6 fruit fly cellular contexts compared by ENCODE assay signal in the genomic region with DNA sequence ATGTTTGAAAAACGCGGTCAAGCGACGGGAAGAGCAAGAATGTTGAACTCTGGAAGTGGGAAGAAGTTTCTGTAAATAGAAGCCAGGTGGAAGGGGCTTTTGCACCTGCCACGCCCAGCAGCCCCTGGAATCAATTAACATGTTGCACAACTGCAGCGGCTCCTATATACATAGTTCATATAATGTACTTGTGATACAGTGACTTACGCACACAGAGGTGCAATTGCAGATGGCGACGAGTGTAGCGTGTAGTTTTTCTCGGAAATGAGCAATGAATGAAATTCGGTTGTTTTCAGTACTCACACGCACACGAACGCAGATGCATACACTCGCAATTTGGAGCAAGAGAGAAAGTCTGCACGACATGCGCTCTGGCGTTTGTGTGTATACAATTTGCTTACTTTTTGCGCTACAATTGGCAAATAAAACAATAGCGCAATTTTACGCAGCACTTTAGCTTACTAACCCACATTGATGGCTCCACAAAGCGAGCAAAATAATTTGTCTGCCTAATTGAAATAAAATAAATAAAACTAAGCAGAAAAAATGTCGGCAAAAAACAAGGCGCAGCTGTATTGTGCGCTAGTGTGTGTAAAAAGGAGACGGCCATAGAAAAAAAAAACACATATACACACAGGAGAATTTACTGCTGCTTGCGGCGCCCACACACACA.
TF ChIP-seq lines count a peak whose summit lies in the region.

No protein-coding gene starts in this region.

- TF ChIP-seq CTCF in whole organism, embryonic (GFP tag; optimal IDR thresholded peaks at IDR 0.05; lab: Kevin White, UChicago): no peak

TF ChIP-seq in whole organism, 6 proteins besides CTCF, POLR2A, EP300 and RAD21:
- TF ChIP-seq psq (optimal IDR thresholded peaks at IDR 0.05; lab: Kevin White, UChicago) (no peak), CG8478 (optimal IDR thresholded peaks at IDR 0.05; lab: Kevin White, UChicago) (peak; percentile 76), Dll (optimal IDR thresholded peaks at IDR 0.05; lab: Kevin White, UChicago) (no peak), EcR (GFP tag; optimal IDR thresholded peaks at IDR 0.05; lab: Kevin White, UChicago) (no peak)
TF ChIP-seq in whole organism: peak in this region for 1.

TF ChIP-seq in whole organism, adult, 20 proteins besides CTCF, POLR2A, EP300 and RAD21 (continues in another document):
- TF ChIP-seq kay (GFP tag; lab: Kevin White, UChicago; ENCODE audit: borderline replicate concordance) (no peak), Mnt (GFP tag; optimal IDR thresholded peaks at IDR 0.05; lab: Kevin White, UChicago) (peak; percentile 60), CG11617 (GFP tag; optimal IDR thresholded peaks at IDR 0.05; lab: Kevin White, UChicago) (peak; percentile 5), CG7101 (tag; optimal IDR thresholded peaks at IDR 0.05; lab: Kevin White, UChicago) (no peak), Crg-1 (GFP tag; optimal IDR thresholded peaks at IDR 0.05; lab: Kevin White, UChicago) (peak; percentile 40), CG14711 (tag; optimal IDR thresholded peaks at IDR 0.05; lab: Kevin White, UChicago) (no peak), pad (GFP tag; optimal IDR thresholded peaks at IDR 0.05; lab: Kevin White, UChicago) (no peak), CG7045 (GFP tag; optimal IDR thresholded peaks at IDR 0.05; lab: Kevin White, UChicago) (no peak), CG1620 (GFP tag; optimal IDR thresholded peaks at IDR 0.05; lab: Kevin White, UChicago) (no peak), CG33017 (tag; optimal IDR thresholded peaks at IDR 0.05; lab: Kevin White, UChicago) (peak; percentile 31), CG12768 (GFP tag; optimal IDR thresholded peaks at IDR 0.05; lab: Kevin White, UChicago) (no peak), CG5204 (GFP tag; optimal IDR thresholded peaks at IDR 0.05; lab: Kevin White, UChicago) (no peak), tj (GFP tag; optimal IDR thresholded peaks at IDR 0.05; lab: Kevin White, UChicago) (peak; percentile 31), cic (GFP tag; optimal IDR thresholded peaks at IDR 0.05; lab: Kevin White, UChicago) (peak; percentile 100), Clk (GFP tag; optimal IDR thresholded peaks at IDR 0.05; lab: Kevin White, UChicago) (no peak), ovo (GFP tag; optimal IDR thresholded peaks at IDR 0.05; lab: Kevin White, UChicago) (no peak)

TF ChIP-seq in whole organism, embryonic, 481 proteins besides CTCF, POLR2A, EP300 and RAD21 (continues in another document):
- TF ChIP-seq Trl (optimal IDR thresholded peaks at IDR 0.05; lab: Kevin White, UChicago): peak; percentile 48 to 77
- TF ChIP-seq Trl (GFP tag; optimal IDR thresholded peaks at IDR 0.05; lab: Kevin White, UChicago): no peak
- peak; percentile 68 for TF ChIP-seq CG32767 (GFP tag; IDR thresholded peaks at IDR 0.05; lab: Robert Waterston, UW)
- peak; percentile 9 for TF ChIP-seq CG2116 (GFP tag; optimal IDR thresholded peaks at IDR 0.05; lab: Kevin White, UChicago)
- TF ChIP-seq phol (tag; optimal IDR thresholded peaks at IDR 0.05; lab: Kevin White, UChicago): peak; percentile 62
- no peak for TF ChIP-seq CG11504 (tag; optimal IDR thresholded peaks at IDR 0.05; lab: Kevin White, UChicago)
- TF ChIP-seq tll (GFP tag; optimal IDR thresholded peaks at IDR 0.05; lab: Kevin White, UChicago): peak in 1 of 2 experiments; percentile 60
- TF ChIP-seq pan (optimal IDR thresholded peaks at IDR 0.05; lab: Kevin White, UChicago): no peak
- TF ChIP-seq pan (GFP tag; optimal IDR thresholded peaks at IDR 0.05 in 1 of 2, IDR thresholded peaks at IDR 0.05 in 1 of 2): no peak
- TF ChIP-seq unc-4 (GFP tag; IDR thresholded peaks at IDR 0.05; lab: Robert Waterston, UW; ENCODE audit: partially characterized antibody): 0 out of 2 replicates have a peak, but pooled peaks have one; percentile 23
- TF ChIP-seq CG4282 (GFP tag; optimal IDR thresholded peaks at IDR 0.05; lab: Kevin White, UChicago): peak; percentile 2
- no peak for TF ChIP-seq CG15073 (GFP tag; optimal IDR thresholded peaks at IDR 0.05; lab: Kevin White, UChicago)
- peak; percentile 42 for TF ChIP-seq CG8478 (optimal IDR thresholded peaks at IDR 0.05; lab: Kevin White, UChicago)
- TF ChIP-seq Blimp-1 (GFP tag; optimal IDR thresholded peaks at IDR 0.05; lab: Kevin White, UChicago): peak; percentile 5
- TF ChIP-seq YL-1 (GFP tag; optimal IDR thresholded peaks at IDR 0.05; lab: Kevin White, UChicago): peak; percentile 18

TF ChIP-seq in whole organism, prepupa, 60 proteins besides CTCF, POLR2A, EP300 and RAD21 (continues in another document):
- no peak for TF ChIP-seq esn (GFP tag; optimal IDR thresholded peaks at IDR 0.05; lab: Kevin White, UChicago)
- peak in 1 of 2 experiments; percentile 22 for TF ChIP-seq ss (GFP tag; optimal IDR thresholded peaks at IDR 0.05; lab: Kevin White, UChicago)
- no peak for TF ChIP-seq CG34406 (GFP tag; optimal IDR thresholded peaks at IDR 0.05; lab: Kevin White, UChicago)
- no peak for TF ChIP-seq acj6 (GFP tag; optimal IDR thresholded peaks at IDR 0.05; lab: Kevin White, UChicago)
- no peak for TF ChIP-seq CG3032 (tag; optimal IDR thresholded peaks at IDR 0.05; lab: Kevin White, UChicago)
- no peak for TF ChIP-seq dac (GFP tag; optimal IDR thresholded peaks at IDR 0.05; lab: Kevin White, UChicago)
- TF ChIP-seq Ets21C (GFP tag; optimal IDR thresholded peaks at IDR 0.05; lab: Kevin White, UChicago): no peak
- TF ChIP-seq Hr4 (GFP tag; optimal IDR thresholded peaks at IDR 0.05; lab: Kevin White, UChicago): no peak
- TF ChIP-seq CG10669 (GFP tag; optimal IDR thresholded peaks at IDR 0.05; lab: Kevin White, UChicago): no peak
- no peak for TF ChIP-seq Hr38 (GFP tag; optimal IDR thresholded peaks at IDR 0.05; lab: Kevin White, UChicago)
- TF ChIP-seq CG6276 (GFP tag; optimal IDR thresholded peaks at IDR 0.05; lab: Kevin White, UChicago): no peak
- TF ChIP-seq Sox15 (GFP tag; optimal IDR thresholded peaks at IDR 0.05; lab: Kevin White, UChicago): no peak
- no peak for TF ChIP-seq CG15336 (GFP tag; IDR thresholded peaks at IDR 0.05; lab: Robert Waterston, UW)
- peak; percentile 12 for TF ChIP-seq Blimp-1 (GFP tag; optimal IDR thresholded peaks at IDR 0.05; lab: Kevin White, UChicago)
- no peak for TF ChIP-seq Lpt (GFP tag; optimal IDR thresholded peaks at IDR 0.05; lab: Kevin White, UChicago)
- no peak for TF ChIP-seq CG11902 (GFP tag; optimal IDR thresholded peaks at IDR 0.05; lab: Kevin White, UChicago)
- no peak for TF ChIP-seq CG11762 (GFP tag; optimal IDR thresholded peaks at IDR 0.05; lab: Kevin White, UChicago; ENCODE audit: insufficient read depth)

TF ChIP-seq in whole organism, pupa, 21 proteins besides CTCF, POLR2A, EP300 and RAD21:
- no peak for TF ChIP-seq Pif1B (GFP tag; optimal IDR thresholded peaks at IDR 0.05; lab: Kevin White, UChicago)
- no peak for TF ChIP-seq CG14655 (GFP tag; optimal IDR thresholded peaks at IDR 0.05; lab: Kevin White, UChicago)
- TF ChIP-seq fd96Ca (GFP tag; IDR thresholded peaks at IDR 0.05; lab: Robert Waterston, UW): 0 out of 3 replicates have a peak, but pooled peaks have one; percentile 19
- peak; percentile 15 for TF ChIP-seq CG34367 (tag; optimal IDR thresholded peaks at IDR 0.05; lab: Kevin White, UChicago)
- no peak for TF ChIP-seq gl (tag; optimal IDR thresholded peaks at IDR 0.05; lab: Kevin White, UChicago)
- TF ChIP-seq CG12605 (GFP tag; IDR thresholded peaks at IDR 0.05; lab: Robert Waterston, UW): 0 out of 2 replicates have a peak, but pooled peaks have one; percentile 18
- peak; percentile 12 for TF ChIP-seq CG32121 (GFP tag; IDR thresholded peaks at IDR 0.05; lab: Robert Waterston, UW)
- peak; percentile 6 for TF ChIP-seq CG8159 (tag; optimal IDR thresholded peaks at IDR 0.05; lab: Kevin White, UChicago)
- peak; percentile 8; the same call in 1 of the 2 replicates for TF ChIP-seq Ets98B (GFP tag; IDR thresholded peaks at IDR 0.05; lab: Robert Waterston, UW)
- TF ChIP-seq CG8301 (tag; optimal IDR thresholded peaks at IDR 0.05; lab: Kevin White, UChicago): no peak

TF ChIP-seq in whole organism, wandering third instar larva, 38 proteins besides CTCF, POLR2A, EP300 and RAD21:
- TF ChIP-seq Abd-B (GFP tag; optimal IDR thresholded peaks at IDR 0.05; lab: Kevin White, UChicago): peak; percentile 28
- peak; percentile 15 for TF ChIP-seq br (GFP tag; optimal IDR thresholded peaks at IDR 0.05; lab: Kevin White, UChicago)
- TF ChIP-seq pan (optimal IDR thresholded peaks at IDR 0.05; lab: Kevin White, UChicago): no peak
- peak; percentile 71 for TF ChIP-seq Hr78 (GFP tag; optimal IDR thresholded peaks at IDR 0.05; lab: Kevin White, UChicago)
- no peak for TF ChIP-seq Dif (GFP tag; optimal IDR thresholded peaks at IDR 0.05; lab: Kevin White, UChicago; ENCODE audit: partially characterized antibody)
- peak; percentile 5 for TF ChIP-seq h (GFP tag; optimal IDR thresholded peaks at IDR 0.05; lab: Kevin White, UChicago)
- no peak for TF ChIP-seq HLH106 (tag; optimal IDR thresholded peaks at IDR 0.05; lab: Kevin White, UChicago)
- TF ChIP-seq N (GFP tag; optimal IDR thresholded peaks at IDR 0.05; lab: Kevin White, UChicago): peak; percentile 85
- TF ChIP-seq Rel (GFP tag; optimal IDR thresholded peaks at IDR 0.05; lab: Kevin White, UChicago): no peak
- no peak for TF ChIP-seq Rel (tag; optimal IDR thresholded peaks at IDR 0.05; lab: Kevin White, UChicago)
TF ChIP-seq in whole organism, wandering third instar larva: peak in this region for 5.
